Worm (Caenorhabditis elegans) whole organism, dauer: ENCODE measurements around the gene C39D10.7.

ENCODE experiments used
- unc-62 ChIP-seq: sonication (generic microtip); optimal IDR thresholded peaks from 2 replicates; lab custom pipeline; 2017; ENCODE audit warnings: missing biosample characterization, missing genetic modification reagents, missing genetic modification characterization

C39D10.7 gene

DNA sequence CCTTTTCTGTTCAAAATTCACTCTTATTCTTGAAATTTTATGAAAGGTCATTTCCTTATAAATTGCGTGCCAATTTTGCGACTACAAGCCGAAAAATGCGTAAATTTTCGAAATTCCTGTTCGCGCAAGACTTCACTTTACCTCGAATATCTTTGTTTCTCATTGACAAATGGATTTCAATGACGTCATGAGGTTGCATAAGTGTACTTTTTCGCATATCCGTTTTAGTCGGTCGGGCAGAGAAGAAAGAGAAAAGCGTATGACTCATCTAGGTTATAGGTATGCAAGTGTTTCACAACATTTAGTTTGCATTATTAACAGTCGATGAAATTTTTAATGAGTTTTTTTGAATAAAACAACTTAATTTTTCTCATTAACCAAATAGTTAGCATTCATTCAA, 2.3 kb upstream of the C39D10.7 start:
- TF ChIP-seq unc-62 (GFP tag; lab: Kevin White, UChicago), result no peak

DNA sequence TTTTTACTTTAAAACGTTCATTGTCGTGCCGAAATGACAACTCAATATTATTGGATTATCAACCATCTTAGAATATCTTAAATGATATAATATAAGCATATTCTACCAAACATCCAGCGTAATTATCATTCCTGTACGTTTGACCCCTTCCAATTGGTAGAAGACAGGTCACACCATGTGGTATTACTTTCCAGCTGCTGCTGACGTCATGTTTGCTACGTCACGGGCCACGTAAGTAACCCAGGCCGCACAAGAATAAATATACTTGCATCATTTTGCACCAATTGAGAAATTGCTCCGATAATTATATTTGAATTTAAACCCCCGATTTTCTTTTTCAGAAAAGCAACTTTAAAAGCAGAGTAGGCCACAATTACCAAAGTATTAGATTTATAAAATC, 1.9 kb upstream of the C39D10.7 start:
- TF ChIP-seq unc-62 (GFP tag; lab: Kevin White, UChicago), result no peak

- TF ChIP-seq unc-62 (GFP tag; lab: Kevin White, UChicago), result no peak
These were observed 7.2 kb downstream of the C39D10.7 start, which contains the start of gene C39D10.1 for ce11 chrX:7906430-7907014. Gene C39D10.1, plus strand, starts transcription at chrX:7906964.

ce11 chrX:7902976-7903375, 10.8 kb downstream of the C39D10.7 start, which contains the start of gene C39D10.11:
Gene C39D10.11, plus strand, starts transcription at chrX:7903276.
- no peak for TF ChIP-seq unc-62 (GFP tag; lab: Kevin White, UChicago)

- no peak for TF ChIP-seq unc-62 (GFP tag; lab: Kevin White, UChicago)
These were observed 11.9 kb downstream of the C39D10.7 start for ce11 chrX:7901840-7902239.

ce11 chrX:7900180-7900579, 13.6 kb downstream of the C39D10.7 start:
- no peak for TF ChIP-seq unc-62 (GFP tag; lab: Kevin White, UChicago)

ce11 chrX:7898131-7898530, 15.6 kb downstream of the C39D10.7 start:
- no peak for TF ChIP-seq unc-62 (GFP tag; lab: Kevin White, UChicago)

- TF ChIP-seq unc-62 (GFP tag; lab: Kevin White, UChicago), result no peak
These were observed 16.0 kb downstream of the C39D10.7 start, which contains the start of gene latd-1 for ce11 chrX:7897690-7898089. Gene latd-1, minus strand, starts transcription at chrX:7897790.

ce11 chrX:7892296-7892695, 21.4 kb downstream of the C39D10.7 start, which contains the start of gene C39D10.5:
Gene C39D10.5, minus strand, starts transcription at chrX:7892396.
- no peak for TF ChIP-seq unc-62 (GFP tag; lab: Kevin White, UChicago)

DNA sequence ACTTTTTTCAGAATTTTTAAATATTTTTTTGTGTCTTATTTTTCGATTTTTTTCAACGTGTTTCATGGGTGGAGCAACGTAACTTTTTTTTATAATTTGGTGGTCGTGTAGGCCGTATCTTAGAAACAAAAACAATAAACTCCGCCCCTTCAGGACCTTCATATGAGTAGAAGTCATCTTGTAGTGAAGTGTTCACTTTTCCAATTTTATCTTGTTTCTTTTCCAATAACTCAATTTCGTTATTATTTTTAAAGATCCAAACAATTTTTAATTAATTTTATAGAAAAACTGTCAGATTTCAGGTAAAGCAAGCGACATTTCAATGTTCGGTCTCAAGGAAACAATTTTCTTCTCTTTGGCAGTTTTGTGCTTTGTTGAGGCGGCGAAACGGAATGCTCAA, 24.8 kb downstream of the C39D10.7 start, which contains the start of gene C39D10.2:
Gene C39D10.2, plus strand, starts transcription at position 301 of the 400 bp plus-strand sequence.
- no peak for TF ChIP-seq unc-62 (GFP tag; lab: Kevin White, UChicago)

DNA sequence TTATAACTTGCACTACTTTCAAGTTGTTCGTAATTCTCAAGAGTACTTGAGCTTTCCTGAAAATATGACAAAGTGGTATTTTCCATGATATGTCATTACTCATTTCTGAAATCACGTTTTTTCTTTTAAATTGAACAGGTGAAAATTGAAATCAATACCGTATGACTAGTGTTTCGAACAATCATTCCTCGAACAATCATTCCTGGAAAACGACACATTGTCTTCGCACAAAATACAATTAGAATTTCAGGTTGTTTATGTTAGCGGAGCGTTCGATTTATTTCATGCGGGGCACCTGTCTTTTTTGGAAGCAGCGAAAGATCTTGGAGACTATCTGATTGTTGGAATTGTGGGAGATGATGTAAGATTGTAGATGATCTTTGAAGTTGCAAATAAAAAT, 27.5 kb downstream of the C39D10.7 start:
- TF ChIP-seq unc-62 (GFP tag; lab: Kevin White, UChicago), result no peak

- no peak for TF ChIP-seq unc-62 (GFP tag; lab: Kevin White, UChicago)
These were observed 29.7 kb downstream of the C39D10.7 start, which contains the start of gene pcyt-2.2 for ce11 chrX:7883994-7884393. Gene pcyt-2.2, plus strand, starts transcription at chrX:7884294.

- TF ChIP-seq unc-62 (GFP tag; lab: Kevin White, UChicago), result no peak
These were observed 32.4 kb downstream of the C39D10.7 start for ce11 chrX:7881307-7881706.

DNA sequence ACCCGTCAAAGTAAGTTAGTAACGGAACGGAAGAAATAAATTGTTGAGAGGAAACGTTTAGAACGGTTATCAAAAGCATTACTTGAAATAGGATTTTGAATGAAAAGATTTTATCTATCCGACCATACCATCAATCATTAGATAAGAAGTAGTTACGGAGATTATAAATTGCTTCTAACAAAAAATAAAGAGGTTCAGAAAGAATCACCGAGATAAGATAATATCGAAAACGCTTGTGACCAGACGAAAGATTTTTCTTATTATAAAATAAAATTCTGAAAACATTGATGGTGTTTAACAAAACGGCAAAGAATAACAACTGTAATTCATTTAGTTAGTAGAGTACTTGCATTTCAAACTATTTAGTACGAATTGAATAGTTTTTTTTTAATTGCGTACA, 32.9 kb downstream of the C39D10.7 start, which contains the start of gene C39D10.8:
Gene C39D10.8, minus strand, starts transcription at position 101 of the 400 bp plus-strand sequence.
- TF ChIP-seq unc-62 (GFP tag; lab: Kevin White, UChicago), result no peak

- no peak for TF ChIP-seq unc-62 (GFP tag; lab: Kevin White, UChicago)
These were observed 37.9 kb downstream of the C39D10.7 start, which contains the start of gene cca-1 for ce11 chrX:7875854-7876253. Gene cca-1, minus strand, starts transcription at chrX:7875954.

DNA sequence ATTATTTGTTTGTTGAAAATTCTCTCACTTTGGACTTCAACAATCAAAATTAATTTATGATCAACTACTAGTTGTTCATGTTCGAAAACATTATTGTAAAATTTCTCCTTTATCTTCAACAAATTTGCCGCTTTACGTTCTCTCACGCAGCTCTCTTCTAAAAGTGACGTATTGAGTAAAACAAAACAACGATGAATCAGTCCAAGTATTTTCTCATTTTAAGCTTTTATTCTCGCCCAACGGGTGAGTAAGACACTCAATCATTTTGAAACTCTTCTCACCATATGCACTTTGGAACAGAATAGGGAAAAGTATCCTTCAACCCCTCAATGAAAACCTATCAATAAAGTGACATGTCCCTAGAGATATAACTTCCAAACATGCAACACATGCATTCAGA, 40.4 kb downstream of the C39D10.7 start:
- no peak for TF ChIP-seq unc-62 (GFP tag; lab: Kevin White, UChicago)

ce11 chrX:7867307-7867706, 46.4 kb downstream of the C39D10.7 start:
- TF ChIP-seq unc-62 (GFP tag; lab: Kevin White, UChicago), result no peak
